Worm (Caenorhabditis elegans) whole organism, L2 larva: ENCODE data around the gene rin-1.

Experiments
- F13H6.1 ChIP-seq: sonication (generic microtip); optimal IDR thresholded peaks from 2 replicates; lab custom pipeline; 2016; ENCODE audit warnings: missing genetic modification characterization, missing compliant biosample characterization
- aly-2 ChIP-seq: fragments of 150-350 bp; optimal IDR thresholded peaks from 2 replicates; lab custom pipeline; 2014; ENCODE audit warnings: missing biosample characterization, missing genetic modification characterization
- ama-1 ChIP-seq: fragments of 150-350 bp; optimal IDR thresholded peaks from 2 replicates; lab custom pipeline; 2018; ENCODE audit warnings: inconsistent platforms
- blmp-1 ChIP-seq: sonication (generic microtip); optimal IDR thresholded peaks from 2 replicates; lab custom pipeline; 2017; ENCODE audit warnings: missing genetic modification characterization, mild to moderate bottlenecking, missing compliant biosample characterization, antibody characterized with exemption, moderate library complexity; ENCODE audit not compliant: insufficient read depth
- ceh-82 ChIP-seq: fragments of 150-350 bp; optimal IDR thresholded peaks from 2 replicates; lab custom pipeline; 2014; ENCODE audit warnings: missing biosample characterization, missing genetic modification characterization
- fos-1 ChIP-seq: fragments of 150-350 bp; optimal IDR thresholded peaks from 2 replicates; lab custom pipeline; 2014; ENCODE audit warnings: missing biosample characterization, missing genetic modification characterization
- nhr-77 ChIP-seq: fragments of 150-350 bp; optimal IDR thresholded peaks from 2 replicates; lab custom pipeline; 2014; ENCODE audit warnings: missing biosample characterization, missing genetic modification characterization
- skn-1 ChIP-seq: sonication (generic microtip); optimal IDR thresholded peaks from 2 replicates; lab custom pipeline; 2017; ENCODE audit warnings: missing biosample characterization, missing genetic modification characterization
- unc-39 ChIP-seq: fragments of 150-350 bp; optimal IDR thresholded peaks from 2 replicates; lab custom pipeline; 2014; ENCODE audit warnings: missing biosample characterization, missing genetic modification characterization
- unc-62 ChIP-seq: fragments of 150-350 bp; optimal IDR thresholded peaks from 2 replicates; lab custom pipeline; 2014; ENCODE audit warnings: missing biosample characterization, missing genetic modification reagents, missing genetic modification characterization

ce11 chrV:14734187-14734765 lies 81.1 kb downstream of the rin-1 start, which contains the start of gene unc-61:
- TF ChIP-seq unc-39 (tag; lab: Kevin White, UChicago) (no peak), ceh-82 (tag; lab: Kevin White, UChicago) (no peak), F13H6.1 (tag; lab: Kevin White, UChicago) (no peak), blmp-1 (tag; lab: Kevin White, UChicago) (no peak), nhr-77 (tag; lab: Kevin White, UChicago) (no peak), ama-1 (no peak), aly-2 (tag; lab: Kevin White, UChicago) (no peak), fos-1 (tag; lab: Kevin White, UChicago) (no peak), skn-1 (tag; lab: Kevin White, UChicago) (no peak), unc-62 (GFP tag; lab: Kevin White, UChicago) (no peak)
